Fruit fly (Drosophila melanogaster) Kc167 (cell line): Measurements from ENCODE around the gene Usp16-45.

Experiments
- Myc ChIP-seq: fragments of >200 bp; optimal IDR thresholded peaks from 2 replicates; lab custom pipeline; 2017; ENCODE audit warnings: missing external identifiers
- Sin3A ChIP-seq: fragments of >200 bp; optimal IDR thresholded peaks from 2 replicates; lab custom pipeline; 2018; ENCODE audit warnings: missing external identifiers
- h ChIP-seq: fragments of >200 bp; optimal IDR thresholded peaks from 3 replicates; lab custom pipeline; 2018; ENCODE audit warnings: missing external identifiers
- insv ChIP-seq: fragments of >200 bp; optimal IDR thresholded peaks from 3 replicates; lab custom pipeline; 2018; ENCODE audit warnings: missing external identifiers
- psq ChIP-seq: fragments of >200 bp; optimal IDR thresholded peaks from 2 replicates; lab custom pipeline; 2017; ENCODE audit warnings: missing external identifiers
- ttk ChIP-seq: sonication (Bioruptor generic); optimal IDR thresholded peaks from 2 replicates; lab custom pipeline; 2017; ENCODE audit warnings: missing external identifiers

Usp16-45 gene

DNA sequence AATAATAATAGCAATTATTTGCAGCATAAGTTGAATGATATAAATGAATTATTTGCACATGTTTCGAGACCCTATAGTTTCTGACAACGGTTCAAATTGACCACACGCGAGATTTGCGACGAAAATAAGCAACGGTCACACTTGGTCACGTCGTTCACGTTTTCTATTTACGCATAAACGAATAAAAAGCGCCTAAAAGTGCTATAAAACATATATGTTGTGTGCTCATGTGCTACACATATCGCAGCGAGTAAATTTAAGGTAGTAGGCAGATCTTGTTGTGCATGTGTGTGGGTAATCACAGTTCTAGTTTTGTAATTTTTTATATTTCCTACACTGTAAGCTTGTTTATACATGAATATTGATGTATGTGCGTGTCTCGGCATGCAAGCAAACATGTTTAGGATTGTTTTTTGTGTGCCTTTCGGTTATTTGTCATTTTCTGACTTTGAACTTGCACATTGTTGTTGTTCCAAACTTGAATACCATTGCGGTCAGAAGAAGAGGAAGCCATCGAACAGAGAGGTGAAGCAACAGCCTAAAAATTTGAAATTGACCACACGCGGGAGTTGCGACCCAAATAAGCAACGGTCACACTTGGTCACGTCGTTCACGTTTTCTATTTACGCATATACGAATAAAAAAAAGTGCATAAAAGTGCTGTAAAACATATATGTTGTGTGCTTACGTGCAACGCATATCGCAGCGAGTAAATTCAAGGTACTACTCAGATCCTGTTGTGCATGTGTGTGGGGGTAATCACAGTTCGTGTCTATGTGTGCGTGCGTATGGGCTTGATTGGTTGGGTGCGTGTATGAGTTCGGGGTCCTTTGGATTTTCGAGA lies at the start of gene Usp16-45:
TSS of gene Usp16-45 (plus strand) at position 127 of the 844 bp plus-strand sequence.
- TF ChIP-seq Sin3A (lab: Kevin White, UChicago) (no peak), ttk (lab: Kevin White, UChicago) (no peak), psq (lab: Kevin White, UChicago) (no peak), Myc (lab: Kevin White, UChicago) (no peak), h (lab: Kevin White, UChicago) (no peak), insv (lab: Kevin White, UChicago) (no peak)

DNA sequence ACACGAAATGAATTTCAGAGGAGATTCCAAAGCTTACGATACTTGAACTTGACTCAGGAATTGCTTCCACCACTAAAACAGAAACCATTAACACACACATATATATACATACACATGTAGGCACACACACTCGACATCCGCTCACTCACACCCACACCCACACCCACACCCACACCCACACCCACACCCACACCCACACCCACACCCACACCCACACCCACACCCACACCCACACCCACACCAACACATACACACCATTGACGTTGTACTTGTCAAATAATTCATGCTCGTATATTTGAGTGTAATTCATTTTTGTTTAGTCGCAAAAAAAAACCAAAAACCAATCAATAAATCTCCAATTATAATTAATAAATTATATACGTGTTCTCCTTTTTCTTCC lies 38.8 kb upstream of the Usp16-45 start:
- TF ChIP-seq insv (lab: Kevin White, UChicago) (no peak), h (lab: Kevin White, UChicago) (no peak), psq (lab: Kevin White, UChicago) (no peak), Myc (lab: Kevin White, UChicago) (no peak), ttk (lab: Kevin White, UChicago) (no peak), Sin3A (lab: Kevin White, UChicago) (no peak)

DNA sequence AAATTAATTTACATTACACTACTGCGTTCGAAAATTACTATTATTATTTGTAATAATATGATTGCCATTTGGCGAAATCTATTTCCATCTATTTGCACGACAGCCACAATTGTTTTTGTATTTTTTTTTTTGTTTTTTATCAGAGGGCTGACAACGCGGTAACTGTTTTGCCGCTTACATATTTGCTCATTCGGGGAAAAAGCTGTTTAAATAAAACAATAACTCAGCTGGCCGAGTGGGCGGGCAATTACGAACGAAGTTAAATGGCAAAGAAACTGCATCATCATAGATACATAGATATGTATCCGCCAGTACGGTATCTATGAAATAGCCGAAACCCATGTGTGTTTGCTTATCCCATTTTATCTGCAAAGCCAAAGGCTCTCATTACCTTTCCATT lies 12.5 kb upstream of the Usp16-45 start:
- no peak for TF ChIP-seq Sin3A (lab: Kevin White, UChicago)
- TF ChIP-seq insv (lab: Kevin White, UChicago), result no peak
- no peak for TF ChIP-seq ttk (lab: Kevin White, UChicago)
- TF ChIP-seq h (lab: Kevin White, UChicago), result no peak
- no peak for TF ChIP-seq psq (lab: Kevin White, UChicago)
- no peak for TF ChIP-seq Myc (lab: Kevin White, UChicago)

DNA sequence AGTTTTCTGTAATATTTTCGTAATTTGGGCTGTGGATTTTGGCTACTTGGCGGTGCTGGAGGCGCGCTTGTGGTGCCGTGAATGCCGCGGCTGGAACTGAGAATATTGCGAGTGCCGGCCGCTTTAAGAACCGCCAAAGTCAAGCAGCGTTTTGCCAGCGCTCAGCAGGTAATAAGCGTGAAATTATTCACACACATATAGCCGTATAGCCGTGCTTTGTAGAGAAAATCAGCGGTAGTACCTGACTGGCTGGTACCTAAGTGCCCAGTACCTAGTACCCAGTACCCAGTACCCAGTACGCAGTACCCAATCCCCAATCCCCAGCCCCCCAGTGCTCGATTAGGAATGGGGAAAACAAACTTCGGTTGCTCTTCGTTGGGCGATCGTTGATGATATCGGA lies 10.6 kb upstream of the Usp16-45 start, which contains the start of gene NAAT1:
TSS of gene NAAT1 (minus strand) at position 101 of the 400 bp plus-strand sequence.
- TF ChIP-seq h (lab: Kevin White, UChicago) (no peak), insv (lab: Kevin White, UChicago) (no peak), ttk (lab: Kevin White, UChicago) (no peak), Myc (lab: Kevin White, UChicago) (no peak), psq (lab: Kevin White, UChicago) (no peak), Sin3A (lab: Kevin White, UChicago) (no peak)

DNA sequence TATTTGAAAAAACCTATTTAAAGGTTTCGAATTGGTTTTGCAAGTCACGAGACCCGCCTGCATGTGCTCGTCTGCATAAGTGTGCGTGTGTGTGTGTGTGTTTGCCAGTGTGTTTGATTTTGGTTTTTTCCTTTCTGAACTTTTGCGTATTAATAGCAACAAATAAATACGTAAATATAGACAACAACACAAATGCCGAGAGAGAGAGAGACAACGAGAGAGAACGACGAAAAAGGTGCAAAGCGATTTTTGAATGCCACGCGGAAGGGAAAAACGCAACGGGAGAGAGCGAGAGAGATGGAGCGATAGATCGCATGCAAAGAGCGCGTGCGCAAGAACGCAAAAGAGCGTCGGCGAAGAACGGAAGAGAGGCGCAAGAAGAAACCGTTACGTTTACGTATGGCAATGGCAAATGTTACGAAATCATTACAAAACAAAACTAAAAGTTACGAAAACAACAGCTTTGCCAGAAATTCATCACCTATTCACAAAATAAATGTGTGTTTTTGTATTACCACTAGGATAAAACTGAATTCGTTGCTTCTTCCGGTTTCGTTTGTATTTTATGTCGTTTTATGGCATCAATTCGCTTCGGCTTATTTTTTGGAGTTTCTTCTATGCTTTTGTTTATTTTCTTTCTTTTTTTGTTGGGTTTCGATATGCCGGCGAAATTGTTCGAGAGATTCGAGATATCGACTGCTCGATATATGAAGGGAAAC lies 3.3 kb upstream of the Usp16-45 start:
- TF ChIP-seq h (lab: Kevin White, UChicago) (no peak), Sin3A (lab: Kevin White, UChicago) (no peak), Myc (lab: Kevin White, UChicago) (no peak), insv (lab: Kevin White, UChicago) (no peak), ttk (lab: Kevin White, UChicago) (no peak), psq (lab: Kevin White, UChicago) (no peak)

DNA sequence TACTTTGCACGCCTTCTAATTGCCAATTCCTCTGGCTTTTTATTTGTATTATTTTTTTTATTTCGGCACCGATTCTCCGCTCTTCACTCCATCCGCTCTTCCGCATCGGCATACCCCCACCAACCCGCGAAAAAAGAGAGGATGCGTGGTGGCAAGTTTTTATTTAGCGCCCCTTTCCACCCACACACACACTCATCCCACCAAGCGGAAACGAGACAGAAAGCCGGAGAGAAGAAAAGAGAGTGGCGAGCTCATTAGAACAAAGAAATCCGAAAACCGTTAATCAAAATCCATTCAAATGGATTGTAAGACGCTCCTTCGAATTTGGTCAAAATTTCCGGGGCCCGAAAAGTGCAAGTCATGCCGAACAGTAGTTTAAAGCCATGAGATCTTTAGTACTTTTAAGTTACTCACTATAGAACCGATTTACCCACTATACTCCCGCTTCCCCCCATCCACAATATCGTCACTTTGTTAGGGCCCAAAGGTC lies 2.7 kb upstream of the Usp16-45 start:
- TF ChIP-seq Myc (lab: Kevin White, UChicago) (no peak), ttk (lab: Kevin White, UChicago) (no peak), insv (lab: Kevin White, UChicago) (no peak), Sin3A (lab: Kevin White, UChicago) (no peak), psq (lab: Kevin White, UChicago) (no peak), h (lab: Kevin White, UChicago) (no peak)

DNA sequence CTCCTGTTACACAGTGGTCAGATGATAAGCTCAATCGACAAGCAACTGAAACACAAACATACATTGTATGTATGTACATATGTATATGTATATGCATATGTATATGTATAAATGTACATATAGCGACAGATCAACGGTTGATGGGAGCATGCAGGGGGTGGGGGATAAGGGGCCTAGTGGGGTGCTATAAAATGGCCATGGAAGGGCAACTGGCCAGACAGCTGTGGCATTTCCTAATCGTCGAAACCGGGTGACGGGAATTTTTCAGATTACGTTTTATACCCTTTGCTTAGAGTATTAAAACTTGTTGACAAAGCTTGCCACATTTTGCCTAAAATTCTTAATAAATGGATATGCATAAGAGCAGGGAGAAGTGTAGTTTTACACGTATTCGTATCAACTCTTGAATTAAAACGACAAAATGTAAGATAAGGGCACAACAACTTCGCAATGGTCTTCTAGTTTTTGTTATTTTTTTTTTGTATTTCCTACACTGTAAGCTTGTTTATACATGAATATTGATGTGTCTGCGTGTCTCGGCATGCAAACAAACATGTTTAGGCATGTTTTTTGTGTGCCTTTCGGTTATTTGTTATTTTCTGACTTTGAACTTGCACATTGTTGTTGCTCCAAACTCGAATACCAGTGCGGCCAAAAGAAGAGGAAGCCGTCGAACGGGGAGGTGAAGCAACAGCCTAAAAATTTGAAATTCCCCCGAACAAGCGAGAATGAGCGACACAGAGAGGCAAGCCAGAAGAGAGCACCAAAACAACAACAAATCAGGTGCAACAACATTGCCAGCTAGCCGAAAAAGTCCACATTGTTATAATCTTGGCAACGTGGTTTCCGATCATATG lies 2.1 kb upstream of the Usp16-45 start:
- TF ChIP-seq Myc (lab: Kevin White, UChicago) (no peak), Sin3A (lab: Kevin White, UChicago) (no peak), ttk (lab: Kevin White, UChicago) (no peak), h (lab: Kevin White, UChicago) (no peak), insv (lab: Kevin White, UChicago) (no peak), psq (lab: Kevin White, UChicago) (no peak)

DNA sequence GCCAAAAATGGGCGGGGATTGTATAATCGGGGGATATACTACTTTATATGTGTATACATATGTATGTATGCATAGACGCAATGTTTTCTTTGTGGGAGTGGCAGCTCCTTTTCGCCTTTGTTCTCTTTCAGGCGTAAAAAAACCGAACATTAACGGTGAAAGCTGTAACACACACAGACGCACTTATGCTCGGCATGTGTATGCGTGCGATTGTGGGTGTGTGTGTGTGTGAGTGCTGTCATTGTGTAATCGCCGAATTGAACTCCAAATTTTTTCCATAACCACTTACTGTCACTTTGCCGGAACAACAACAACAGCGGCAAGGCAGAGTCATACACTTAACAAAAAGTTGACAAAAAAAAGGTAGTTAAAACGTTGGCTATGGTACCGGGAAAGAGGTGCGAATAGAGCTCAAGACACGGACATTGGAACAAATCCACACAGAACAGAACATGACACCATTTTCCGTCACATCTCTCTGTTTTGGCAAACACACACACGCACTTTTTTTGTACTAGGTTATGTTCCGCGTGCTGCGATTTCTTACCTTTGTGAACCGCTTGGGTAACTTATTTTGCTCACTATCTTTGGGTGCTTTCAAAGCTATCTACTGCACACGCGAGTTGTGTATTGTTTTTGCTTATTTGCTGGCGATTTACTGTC lies 1.3 kb upstream of the Usp16-45 start:
- TF ChIP-seq Myc (lab: Kevin White, UChicago), result no peak
- no peak for TF ChIP-seq ttk (lab: Kevin White, UChicago)
- no peak for TF ChIP-seq Sin3A (lab: Kevin White, UChicago)
- TF ChIP-seq psq (lab: Kevin White, UChicago), result no peak
- TF ChIP-seq h (lab: Kevin White, UChicago), result no peak
- TF ChIP-seq insv (lab: Kevin White, UChicago), result no peak

DNA sequence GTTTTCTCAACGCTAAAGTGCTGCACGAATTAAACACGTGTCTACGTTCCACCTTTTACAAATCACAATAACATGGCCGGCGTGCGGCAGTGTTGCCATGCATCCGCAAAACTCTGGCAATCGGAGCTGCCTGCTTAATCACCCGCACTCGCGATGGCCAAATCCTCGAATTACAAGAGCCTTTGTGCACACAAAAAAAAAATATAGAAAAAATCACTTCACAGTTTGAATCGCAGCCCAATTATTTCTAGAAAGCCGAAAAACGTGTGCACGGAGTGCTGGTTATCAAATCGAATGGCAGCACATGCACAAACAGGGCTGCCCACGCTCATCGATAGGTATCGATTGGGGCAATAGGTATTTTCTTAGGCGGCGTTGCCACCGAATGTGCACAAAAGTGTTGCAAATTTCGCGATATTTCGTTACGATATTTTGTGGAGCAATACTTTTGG lies 739 bp upstream of the Usp16-45 start, which contains the start of gene spoon:
TSS of gene spoon (minus strand) at position 300 of the 452 bp plus-strand sequence.
- no peak for TF ChIP-seq Myc (lab: Kevin White, UChicago)
- no peak for TF ChIP-seq insv (lab: Kevin White, UChicago)
- no peak for TF ChIP-seq ttk (lab: Kevin White, UChicago)
- no peak for TF ChIP-seq psq (lab: Kevin White, UChicago)
- TF ChIP-seq h (lab: Kevin White, UChicago), result no peak
- TF ChIP-seq Sin3A (lab: Kevin White, UChicago), result no peak
